Fruit fly (Drosophila melanogaster) whole organism: ENCODE data around the gene Rok.

Experiments
- CG8478 ChIP-seq: fragments of >200 bp; optimal IDR thresholded peaks from 2 replicates; lab custom pipeline; 2018; ENCODE audit warnings: inconsistent platforms
- Dll ChIP-seq: fragments of >200 bp; optimal IDR thresholded peaks from 2 replicates; lab custom pipeline; 2017
- EcR ChIP-seq, 2 experiments: fragments of >200 bp; optimal IDR thresholded peaks; 2 replicates each; lab custom pipeline; 2017; ENCODE audit warnings: missing biosample characterization in 2 of 2, missing genetic modification characterization in 2 of 2, missing genetic modification reagents in 2 of 2
- pan ChIP-seq: fragments of >200 bp; optimal IDR thresholded peaks from 2 replicates; lab custom pipeline; 2017
- psq ChIP-seq: fragments of >200 bp; optimal IDR thresholded peaks from 2 replicates; lab custom pipeline; 2017
- usp ChIP-seq: fragments of >200 bp; optimal IDR thresholded peaks from 2 replicates; lab custom pipeline; 2017; ENCODE audit warnings: missing biosample characterization, missing genetic modification characterization, mixed read lengths

The Rok gene

dm6 chrX:16644535-16645131 lies 7.4 kb upstream of the Rok start:
- TF ChIP-seq CG8478 (lab: Kevin White, UChicago) = no peak
- no peak for TF ChIP-seq pan (lab: Kevin White, UChicago)
- TF ChIP-seq usp (GFP tag; lab: Kevin White, UChicago) = no peak
- no peak for TF ChIP-seq psq (lab: Kevin White, UChicago)
- no peak for TF ChIP-seq Dll
- no peak for TF ChIP-seq EcR (GFP tag; optimal IDR thresholded peaks at IDR 0.05; lab: Kevin White, UChicago)

- TF ChIP-seq pan (lab: Kevin White, UChicago) (no peak), usp (GFP tag; lab: Kevin White, UChicago) (no peak), psq (lab: Kevin White, UChicago) (no peak), CG8478 (lab: Kevin White, UChicago) (no peak)
These were observed 6.2 kb upstream of the Rok start for dm6 chrX:16643363-16643946.

dm6 chrX:16641101-16641420 lies 3.8 kb upstream of the Rok start:
- TF ChIP-seq Dll = no peak

- TF ChIP-seq pan (lab: Kevin White, UChicago) (no peak), CG8478 (lab: Kevin White, UChicago) (no peak)
These were observed 3.3 kb upstream of the Rok start, which contains the start of the genes SNRPG and mthl1 for dm6 chrX:16640260-16641100. SNRPG (minus strand) TSS chrX:16640419. mthl1 (plus strand) TSS chrX:16640968.

DNA sequence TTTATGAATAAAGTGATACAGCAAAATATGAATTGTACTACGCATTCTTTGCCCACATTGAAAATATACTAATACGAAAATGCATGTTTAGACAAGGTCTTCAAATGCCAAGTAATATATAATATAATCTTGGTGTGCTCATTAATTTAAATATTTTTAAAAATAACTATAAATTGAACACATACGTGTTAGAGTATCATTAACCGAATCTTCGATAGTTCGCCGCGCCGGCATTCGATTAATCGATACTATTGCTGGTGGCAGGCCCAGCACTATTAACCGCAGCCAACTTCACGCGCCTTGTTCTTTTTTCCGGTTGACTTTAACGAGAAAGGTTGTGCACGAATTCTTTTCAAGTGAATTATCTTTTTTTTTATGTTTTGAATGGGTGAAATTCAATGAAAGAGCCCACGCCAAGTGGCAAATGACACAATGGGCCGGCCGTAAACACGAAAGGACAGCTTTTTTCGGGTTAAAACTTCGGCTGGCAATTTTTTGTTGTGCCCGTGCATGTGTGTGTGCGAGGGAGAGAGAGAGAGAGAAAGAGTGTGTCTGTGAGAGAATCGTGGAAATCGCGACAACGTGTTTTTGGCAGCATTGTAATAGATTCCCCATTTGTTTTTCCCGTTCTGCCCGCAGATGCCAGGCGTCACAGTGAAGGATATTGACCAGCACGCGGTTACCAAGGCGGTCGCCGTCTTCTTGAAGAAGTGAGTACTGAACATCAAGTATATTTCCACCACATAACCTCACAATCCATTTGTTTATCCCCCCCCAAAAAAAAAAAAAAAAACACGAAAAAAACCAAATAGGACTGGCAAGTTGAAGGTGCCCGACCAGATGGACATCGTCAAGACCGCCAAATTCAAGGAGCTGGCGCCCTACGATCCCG lies 626 bp upstream of the Rok start, which contains the start of gene RpS19a:
Gene RpS19a, plus strand, starts transcription at position 301 of the 892 bp plus-strand sequence.
- TF ChIP-seq CG8478 (lab: Kevin White, UChicago) (no peak), psq (lab: Kevin White, UChicago) (no peak), usp (GFP tag; lab: Kevin White, UChicago) (no peak)

DNA sequence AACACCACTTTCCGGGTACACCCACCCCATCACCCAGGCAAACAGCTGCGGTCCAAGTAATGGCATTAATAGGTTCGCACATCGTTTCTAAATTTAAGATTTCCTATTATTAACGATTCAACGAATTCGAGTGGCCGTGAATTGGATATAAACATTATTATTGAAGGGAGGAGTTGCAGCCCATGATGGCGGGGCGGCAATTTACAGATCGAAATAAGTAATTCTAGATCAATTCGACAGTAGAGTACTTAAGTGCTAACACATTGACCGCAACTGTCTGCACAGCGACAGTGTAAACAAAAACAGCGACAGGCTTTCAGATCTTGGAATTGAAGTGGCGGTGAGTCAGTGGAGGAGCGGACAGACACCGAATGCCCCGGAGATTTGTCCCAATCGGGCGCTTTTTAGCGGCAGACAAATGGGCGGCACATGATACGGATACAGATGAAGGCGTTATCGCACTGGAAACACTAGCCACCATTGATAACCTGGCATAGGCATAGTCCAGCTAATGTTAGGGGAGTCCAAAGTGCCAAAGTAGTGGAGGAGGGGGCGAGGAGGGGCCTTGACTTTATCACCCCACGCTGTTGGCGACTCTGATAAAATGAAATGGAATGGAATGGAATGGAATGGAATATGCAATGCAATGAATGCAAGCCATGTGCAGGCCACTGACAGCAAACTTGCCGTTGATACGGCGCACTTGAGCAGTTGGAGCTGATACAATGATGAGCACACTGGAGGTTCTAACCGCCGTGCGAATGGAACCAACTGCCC lies 3.8 kb downstream of the Rok start:
- no peak for TF ChIP-seq CG8478 (lab: Kevin White, UChicago)
- no peak for TF ChIP-seq usp (GFP tag; lab: Kevin White, UChicago)
- TF ChIP-seq pan (lab: Kevin White, UChicago) = no peak
- no peak for TF ChIP-seq Dll
- no peak for TF ChIP-seq psq (lab: Kevin White, UChicago)
- no peak for TF ChIP-seq EcR (GFP tag; optimal IDR thresholded peaks at IDR 0.05; lab: Kevin White, UChicago)

DNA sequence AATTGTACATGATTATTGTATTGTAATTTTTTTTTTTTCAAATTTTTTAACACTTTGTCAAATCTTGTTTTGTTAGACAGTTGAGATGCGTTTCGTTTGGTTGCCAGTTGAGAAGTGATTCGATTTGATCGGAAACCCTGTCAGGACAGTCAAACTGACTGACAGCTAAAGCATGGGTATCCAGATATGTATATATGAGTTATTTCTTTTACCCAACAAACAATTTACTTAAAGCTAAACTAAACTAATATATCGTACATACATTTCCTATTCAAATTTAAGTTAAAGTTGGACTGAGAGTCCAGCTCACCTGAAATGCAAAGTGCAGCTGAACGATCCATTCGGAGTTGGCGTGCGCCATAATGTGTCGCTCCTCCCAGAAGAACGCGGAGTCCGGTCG lies 5.1 kb downstream of the Rok start, which contains the start of gene CG9777:
Gene CG9777, minus strand, starts transcription at position 101 of the 400 bp plus-strand sequence.
- TF ChIP-seq CG8478 (lab: Kevin White, UChicago) (no peak), EcR (GFP tag; optimal IDR thresholded peaks at IDR 0.05; lab: Kevin White, UChicago) (no peak), Dll (no peak), usp (GFP tag; lab: Kevin White, UChicago) (no peak), pan (lab: Kevin White, UChicago) (no peak), psq (lab: Kevin White, UChicago) (no peak)

dm6 chrX:16624519-16624918 lies 12.7 kb downstream of the Rok start:
- TF ChIP-seq Dll (no peak), usp (GFP tag; lab: Kevin White, UChicago) (no peak), pan (lab: Kevin White, UChicago) (no peak), EcR (GFP tag; optimal IDR thresholded peaks at IDR 0.05; lab: Kevin White, UChicago) (no peak), CG8478 (lab: Kevin White, UChicago) (no peak), psq (lab: Kevin White, UChicago) (no peak)

DNA sequence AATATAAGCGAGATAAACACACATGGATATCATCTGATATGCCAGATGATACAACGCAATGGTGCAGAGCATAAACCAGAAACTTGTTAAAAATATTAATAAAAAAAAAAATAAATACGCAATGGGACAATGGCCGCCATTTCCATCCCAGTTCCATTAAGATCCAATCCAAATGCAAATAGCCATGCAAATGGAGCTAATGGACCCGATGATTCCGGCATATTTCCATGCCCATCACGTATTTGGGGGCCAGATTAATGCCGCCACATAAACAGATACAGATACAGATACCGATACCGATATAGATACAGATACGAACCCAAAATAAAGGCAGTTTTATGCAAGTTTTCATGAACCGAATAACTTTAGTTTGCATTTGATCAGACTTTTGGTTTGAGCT lies 13.7 kb downstream of the Rok start:
- no peak for TF ChIP-seq psq (lab: Kevin White, UChicago)
- TF ChIP-seq usp (GFP tag; lab: Kevin White, UChicago) = no peak

- TF ChIP-seq psq (lab: Kevin White, UChicago) = no peak
- no peak for TF ChIP-seq Dll
- TF ChIP-seq usp (GFP tag; lab: Kevin White, UChicago) = no peak
- no peak for TF ChIP-seq EcR (GFP tag; optimal IDR thresholded peaks at IDR 0.05; lab: Kevin White, UChicago)
These were observed 15.8 kb downstream of the Rok start, which contains the start of gene CG9782 for dm6 chrX:16621462-16621861. CG9782 (minus strand) TSS chrX:16621589.

- TF ChIP-seq CG8478 (lab: Kevin White, UChicago) = no peak
- no peak for TF ChIP-seq EcR (GFP tag; optimal IDR thresholded peaks at IDR 0.05; lab: Kevin White, UChicago)
- TF ChIP-seq Dll = no peak
- TF ChIP-seq usp (GFP tag; lab: Kevin White, UChicago) = no peak
- no peak for TF ChIP-seq pan (lab: Kevin White, UChicago)
- TF ChIP-seq psq (lab: Kevin White, UChicago) = no peak
These were observed 18.5 kb downstream of the Rok start for dm6 chrX:16618724-16619123.
